Worm (Caenorhabditis elegans) whole organism, L1 larva: ENCODE measurements around the gene K08E4.2.

Source experiments
- alr-1 ChIP-seq: fragments of 200-800 bp; sonication (Bioruptor generic); optimal IDR thresholded peaks from 2 replicates; lab custom pipeline; 2018; ENCODE audit warnings: borderline replicate concordance, mild to moderate bottlenecking, missing genetic modification characterization, missing compliant biosample characterization
- aly-2 ChIP-seq: fragments of 150-350 bp; optimal IDR thresholded peaks from 2 replicates; lab custom pipeline; 2014; ENCODE audit warnings: missing biosample characterization, missing genetic modification characterization

ce11 chrIV:12051049-12051792 lies 5.2 kb downstream of the K08E4.2 start, which contains the start of the genes bre-5 and spt-5:
- TF ChIP-seq aly-2 (tag; lab: Kevin White, UChicago), result no peak
- no peak for TF ChIP-seq alr-1 (tag; lab: Kevin White, UChicago)
